Worm (Caenorhabditis elegans) whole organism, L4 larva: ENCODE measurements around the gene T04C10.3.

Experiments used
- R02D3.7 ChIP-seq: fragments of 150-350 bp; sonication (generic microtip); optimal IDR thresholded peaks from 3 replicates; lab custom pipeline; 2014; ENCODE audit warnings: missing biosample characterization, missing genetic modification characterization
- Y48G9A.11 ChIP-seq: fragments of 200-800 bp; sonication (Bioruptor generic); IDR thresholded peaks from 2 replicates; pipeline ENCODE4 v1.3.6; 2022; ENCODE audit warnings: missing genetic modification reagents, missing genetic modification characterization, missing compliant biosample characterization
- aha-1 ChIP-seq: fragments of 150-350 bp; peaks from one replicate; lab custom pipeline; 2014; ENCODE audit warnings: missing biosample characterization, missing genetic modification characterization
- hmg-1.1 ChIP-seq: fragments of 200-800 bp; sonication (Bioruptor generic); IDR thresholded peaks from 2 replicates; pipeline ENCODE4 v1.3.6; 2022; ENCODE audit warnings: missing genetic modification reagents, missing genetic modification characterization, missing compliant biosample characterization
- lim-7 ChIP-seq: fragments of 200-800 bp; sonication (Bioruptor generic); IDR thresholded peaks from 2 replicates; pipeline ENCODE4 v1.3.6; 2022; ENCODE audit warnings: missing genetic modification characterization, missing compliant biosample characterization
- mdl-1 ChIP-seq, 2 experiments: fragments of 150-350 bp in 1 of 2; sonication (generic microtip) in 1 of 2; optimal IDR thresholded peaks; 2 replicates each; lab custom pipeline; 2014 to 2017; ENCODE audit warnings: missing biosample characterization in 2 of 2, missing genetic modification characterization in 2 of 2
- mep-1 ChIP-seq: fragments of 150-350 bp; sonication (generic microtip); optimal IDR thresholded peaks from 3 replicates; lab custom pipeline; 2014; ENCODE audit warnings: missing biosample characterization, missing genetic modification characterization
- nhr-10 ChIP-seq: fragments of 150-350 bp; optimal IDR thresholded peaks from 2 replicates; lab custom pipeline; 2014; ENCODE audit warnings: missing biosample characterization, missing genetic modification characterization
- unc-62 ChIP-seq, 3 experiments: fragments of 150-350 bp in 1 of 3; sonication (generic microtip); optimal IDR thresholded peaks in 2 of 3; peaks in 1 of 3; 1 replicate in 1 of 3; 2 replicates in 2 of 3; lab custom pipeline; 2014 to 2017; ENCODE audit warnings: missing biosample characterization in 3 of 3, missing genetic modification characterization in 3 of 3, missing genetic modification reagents in 3 of 3, missing genotype in 1 of 3
- zfp-2 ChIP-seq: sonication (generic microtip); optimal IDR thresholded peaks from 2 replicates; lab custom pipeline; 2016; ENCODE audit warnings: mild to moderate bottlenecking, missing genetic modification characterization, missing compliant biosample characterization

The T04C10.3 gene

ce11 chrX:14853712-14854217 lies 41.6 kb downstream of the T04C10.3 start, which contains the start of the genes C27C12.1 and C27C12.4 (continued):
- TF ChIP-seq hmg-1.1 (peak; percentile 92), R02D3.7 (tag; lab: Kevin White, UChicago) (no peak), nhr-10 (tag; lab: Kevin White, UChicago) (no peak), aha-1 (tag; lab: Kevin White, UChicago) (no peak), zfp-2 (tag; lab: Kevin White, UChicago) (no peak), mdl-1 (tag; optimal IDR thresholded peaks at IDR 0.05; lab: Kevin White, UChicago) (peak in 1 of 2 experiments; percentile 65), Y48G9A.11 (GFP tag; lab: Robert Waterston, UW) (no peak), mep-1 (tag; lab: Kevin White, UChicago) (no peak), lim-7 (GFP tag; lab: Robert Waterston, UW) (no peak)

ce11 chrX:14861752-14862151 lies 49.6 kb downstream of the T04C10.3 start, which contains the start of gene dmd-4:
Gene dmd-4 (minus strand): TSS chrX:14861852.
- TF ChIP-seq unc-62 (GFP tag; optimal IDR thresholded peaks at IDR 0.05 in 1 of 2; lab: Kevin White, UChicago) (peak in 1 of 2 experiments; percentile 14), unc-62 (tag; optimal IDR thresholded peaks at IDR 0.05; lab: Kevin White, UChicago) (no peak), lim-7 (GFP tag; lab: Robert Waterston, UW) (no peak)
